Fruit fly (Drosophila melanogaster) whole organism, embryonic: ENCODE measurements around the gene wrd.

Experiments
- Bgb ChIP-seq: fragments of 200-800 bp; sonication (Bioruptor generic); IDR thresholded peaks from 2 replicates; pipeline ENCODE4 v1.3.6; 2022; ENCODE audit warnings: missing biosample characterization, missing genetic modification characterization; ENCODE audit not compliant: partially characterized antibody
- CG10147 ChIP-seq: fragments of 200-800 bp; sonication (Bioruptor generic); optimal IDR thresholded peaks from 2 replicates; lab custom pipeline; 2019; ENCODE audit warnings: missing biosample characterization, mild to moderate bottlenecking, missing genetic modification characterization, moderate library complexity
- CG10431 ChIP-seq: fragments of 200-800 bp; sonication (Bioruptor generic); optimal IDR thresholded peaks from 3 replicates; lab custom pipeline; 2018; ENCODE audit warnings: missing biosample characterization, mild to moderate bottlenecking, missing genetic modification characterization
- CG10959 ChIP-seq: fragments of 200-800 bp; sonication (Bioruptor generic); IDR thresholded peaks from 2 replicates; pipeline ENCODE4 v1.3.6; 2022; ENCODE audit warnings: missing biosample characterization, missing genetic modification characterization
- CG12155 ChIP-seq: fragments of 200-800 bp; sonication (Bioruptor generic); optimal IDR thresholded peaks from 3 replicates; lab custom pipeline; 2016; ENCODE audit warnings: missing biosample characterization, missing genetic modification characterization
- CG12219 ChIP-seq: fragments of 200-800 bp; sonication (Bioruptor generic); optimal IDR thresholded peaks from 3 replicates; lab custom pipeline; 2018; ENCODE audit warnings: missing biosample characterization, mild to moderate bottlenecking, missing genetic modification characterization
- CG14860 ChIP-seq: fragments of 200-800 bp; sonication (Bioruptor generic); IDR thresholded peaks from 3 replicates; pipeline ENCODE4 v1.3.6; 2022; ENCODE audit warnings: missing biosample characterization, missing genetic modification characterization; ENCODE audit not compliant: partially characterized antibody
- CG14965 ChIP-seq: fragments of 200-800 bp; sonication (Bioruptor generic); optimal IDR thresholded peaks from 2 replicates; lab custom pipeline; 2016; ENCODE audit warnings: missing biosample characterization, missing genetic modification characterization, borderline replicate concordance
- CG15479 ChIP-seq: fragments of 200-800 bp; sonication (Bioruptor generic); optimal IDR thresholded peaks from 3 replicates; lab custom pipeline; 2019; ENCODE audit warnings: missing biosample characterization, mild to moderate bottlenecking, missing genetic modification characterization, moderate library complexity
- CG16863 ChIP-seq: fragments of 200-800 bp; sonication (Bioruptor generic); optimal IDR thresholded peaks from 3 replicates; lab custom pipeline; 2016; ENCODE audit warnings: missing biosample characterization, missing genetic modification characterization
- CG31365 ChIP-seq: fragments of 200-800 bp; sonication (Bioruptor generic); optimal IDR thresholded peaks from 2 replicates; lab custom pipeline; 2018; ENCODE audit warnings: missing biosample characterization, mild to moderate bottlenecking, missing genetic modification characterization
- CG3281 ChIP-seq: fragments of 200-800 bp; sonication (Bioruptor generic); optimal IDR thresholded peaks from 3 replicates; lab custom pipeline; 2017; ENCODE audit warnings: missing biosample characterization, mild to moderate bottlenecking, missing genetic modification characterization
- CG33213 ChIP-seq: fragments of 200-800 bp; sonication (Bioruptor generic); optimal IDR thresholded peaks from 3 replicates; lab custom pipeline; 2016; ENCODE audit warnings: missing biosample characterization, missing genetic modification characterization
- CG4730 ChIP-seq: fragments of 200-800 bp; sonication (Bioruptor generic); IDR thresholded peaks from 2 replicates; pipeline ENCODE4 v1.3.6; 2022; ENCODE audit warnings: missing biosample characterization, missing genetic modification characterization
- CG6689 ChIP-seq: fragments of 200-800 bp; sonication (Bioruptor generic); IDR thresholded peaks from 2 replicates; pipeline ENCODE4 v1.3.6; 2022; ENCODE audit warnings: missing biosample characterization, missing genetic modification characterization
- CG7357 ChIP-seq: fragments of 200-800 bp; sonication (Bioruptor generic); IDR thresholded peaks from 3 replicates; pipeline ENCODE4 v1.3.6; 2022; ENCODE audit warnings: missing biosample characterization, missing genetic modification characterization
- CG7372 ChIP-seq: fragments of 200-800 bp; sonication (Bioruptor generic); IDR thresholded peaks from 2 replicates; pipeline ENCODE4 v1.3.6; 2022; ENCODE audit warnings: missing biosample characterization, missing genetic modification characterization
- CG7745 ChIP-seq: fragments of 200-800 bp; sonication (Bioruptor generic); optimal IDR thresholded peaks from 2 replicates; lab custom pipeline; 2018; ENCODE audit warnings: missing biosample characterization, mild to moderate bottlenecking, missing genetic modification characterization, moderate library complexity
- CG7928 ChIP-seq: fragments of 200-800 bp; sonication (Bioruptor generic); optimal IDR thresholded peaks from 2 replicates; lab custom pipeline; 2017; ENCODE audit warnings: missing biosample characterization, mild to moderate bottlenecking, missing genetic modification characterization
- CoRest ChIP-seq: fragments of 200-800 bp; sonication (Bioruptor generic); optimal IDR thresholded peaks from 3 replicates; lab custom pipeline; 2018; ENCODE audit warnings: missing biosample characterization, mild to moderate bottlenecking, missing genetic modification characterization, moderate library complexity
- D19B ChIP-seq: fragments of 200-800 bp; sonication (Bioruptor generic); optimal IDR thresholded peaks from 2 replicates; lab custom pipeline; 2017; ENCODE audit warnings: missing biosample characterization, mild to moderate bottlenecking, missing genetic modification characterization
- HHEX ChIP-seq: fragments of 200-800 bp; sonication (Bioruptor generic); optimal IDR thresholded peaks from 3 replicates; lab custom pipeline; 2017; ENCODE audit warnings: missing biosample characterization, mild to moderate bottlenecking, missing genetic modification characterization, missing genetic modification reagents
- Lpt ChIP-seq: fragments of >200 bp; optimal IDR thresholded peaks from 2 replicates; lab custom pipeline; 2018; ENCODE audit warnings: missing biosample characterization, missing genetic modification characterization
- MTF-1 ChIP-seq: fragments of 200-800 bp; sonication (Bioruptor generic); optimal IDR thresholded peaks from 2 replicates; lab custom pipeline; 2018; ENCODE audit warnings: missing biosample characterization, mild to moderate bottlenecking, missing genetic modification characterization, borderline replicate concordance
- Meics ChIP-seq: fragments of 200-800 bp; sonication (Bioruptor generic); optimal IDR thresholded peaks from 2 replicates; lab custom pipeline; 2017; ENCODE audit warnings: missing biosample characterization, mild to moderate bottlenecking, missing genetic modification characterization
- NFAT ChIP-seq: fragments of 200-800 bp; sonication (Bioruptor generic); IDR thresholded peaks from 2 replicates; pipeline ENCODE4 v1.3.6; 2022; ENCODE audit warnings: missing biosample characterization, missing genetic modification characterization
- Neu2 ChIP-seq: fragments of 200-800 bp; sonication (Bioruptor generic); optimal IDR thresholded peaks from 3 replicates; lab custom pipeline; 2016; ENCODE audit warnings: missing biosample characterization, missing genetic modification characterization, borderline replicate concordance
- PHDP ChIP-seq: fragments of 200-800 bp; sonication (Bioruptor generic); optimal IDR thresholded peaks from 3 replicates; lab custom pipeline; 2018; ENCODE audit warnings: missing biosample characterization, mild to moderate bottlenecking, missing genetic modification characterization, moderate library complexity
- Poxn ChIP-seq: fragments of 200-800 bp; sonication (Bioruptor generic); IDR thresholded peaks from 2 replicates; pipeline ENCODE4 v1.3.6; 2022; ENCODE audit warnings: missing biosample characterization, missing genetic modification characterization
- Rx ChIP-seq: fragments of 200-800 bp; sonication (Bioruptor generic); IDR thresholded peaks from 2 replicates; pipeline ENCODE4 v1.3.6; 2022; ENCODE audit warnings: missing biosample characterization, missing genetic modification characterization
- Sry-δ ChIP-seq: fragments of 200-800 bp; sonication (Bioruptor generic); optimal IDR thresholded peaks from 2 replicates; lab custom pipeline; 2016; ENCODE audit warnings: missing biosample characterization, missing genetic modification characterization
- btn ChIP-seq: fragments of 200-800 bp; sonication (Bioruptor generic); optimal IDR thresholded peaks from 2 replicates; lab custom pipeline; 2016; ENCODE audit warnings: missing biosample characterization, missing genetic modification characterization
- cad ChIP-seq: fragments of >200 bp; optimal IDR thresholded peaks from 2 replicates; lab custom pipeline; 2017; ENCODE audit warnings: missing biosample characterization, missing genetic modification characterization
- cg ChIP-seq: fragments of 200-800 bp; sonication (Bioruptor generic); optimal IDR thresholded peaks from 3 replicates; lab custom pipeline; 2019; ENCODE audit warnings: missing biosample characterization, mild to moderate bottlenecking, missing genetic modification characterization, moderate library complexity
- emc ChIP-seq: fragments of 200-800 bp; sonication (Bioruptor generic); optimal IDR thresholded peaks from 2 replicates; lab custom pipeline; 2016; ENCODE audit warnings: missing biosample characterization, missing genetic modification characterization
- ftz-f1 ChIP-seq: fragments of 200-800 bp; sonication (Bioruptor generic); optimal IDR thresholded peaks from 2 replicates; lab custom pipeline; 2016; ENCODE audit warnings: missing biosample characterization, missing genetic modification characterization
- jing ChIP-seq: fragments of 200-800 bp; sonication (Bioruptor generic); optimal IDR thresholded peaks from 2 replicates; lab custom pipeline; 2018; ENCODE audit warnings: missing biosample characterization, mild to moderate bottlenecking, missing genetic modification characterization
- jumu ChIP-seq: fragments of 200-800 bp; sonication (Bioruptor generic); optimal IDR thresholded peaks from 3 replicates; lab custom pipeline; 2016; ENCODE audit warnings: missing biosample characterization, missing genetic modification characterization
- mld ChIP-seq: fragments of 200-800 bp; sonication (Bioruptor generic); IDR thresholded peaks from 3 replicates; pipeline ENCODE4 v1.3.6; 2022; ENCODE audit warnings: missing biosample characterization, missing genetic modification characterization; ENCODE audit not compliant: partially characterized antibody
- org-1 ChIP-seq: fragments of 200-800 bp; sonication (Bioruptor generic); optimal IDR thresholded peaks from 2 replicates; lab custom pipeline; 2017; ENCODE audit warnings: missing biosample characterization, missing genetic modification characterization
- pb ChIP-seq: fragments of 200-800 bp; sonication (Bioruptor generic); optimal IDR thresholded peaks from 3 replicates; lab custom pipeline; 2016; ENCODE audit warnings: missing biosample characterization, missing genetic modification characterization
- psq ChIP-seq: fragments of 200-800 bp; sonication (Bioruptor generic); optimal IDR thresholded peaks from 2 replicates; lab custom pipeline; 2017; ENCODE audit warnings: missing biosample characterization, missing genetic modification characterization
- pum ChIP-seq: fragments of 200-800 bp; sonication (Bioruptor generic); optimal IDR thresholded peaks from 2 replicates; lab custom pipeline; 2016; ENCODE audit warnings: missing biosample characterization, missing genetic modification characterization
- salm ChIP-seq: fragments of 200-800 bp; sonication (Bioruptor generic); optimal IDR thresholded peaks from 2 replicates; lab custom pipeline; 2018; ENCODE audit warnings: missing biosample characterization, mild to moderate bottlenecking, missing genetic modification characterization
- slp2 ChIP-seq: fragments of 200-800 bp; sonication (Bioruptor generic); optimal IDR thresholded peaks from 2 replicates; lab custom pipeline; 2016; ENCODE audit warnings: missing biosample characterization, missing genetic modification characterization
- unc-4 ChIP-seq: fragments of 200-800 bp; sonication (Bioruptor generic); IDR thresholded peaks from 2 replicates; pipeline ENCODE4 v1.3.6; 2022; ENCODE audit warnings: missing biosample characterization, missing genetic modification characterization; ENCODE audit not compliant: partially characterized antibody
- unpg ChIP-seq: fragments of 200-800 bp; sonication (Bioruptor generic); optimal IDR thresholded peaks from 3 replicates; lab custom pipeline; 2018; ENCODE audit warnings: missing biosample characterization, mild to moderate bottlenecking, missing genetic modification characterization, moderate library complexity
- yki ChIP-seq: fragments of >200 bp; optimal IDR thresholded peaks from 3 replicates; lab custom pipeline; 2018

Gene wrd

dm6 chr3R:18171983-18172967, 4.7 kb downstream of the wrd start (continued):
- peak; percentile 74 for TF ChIP-seq CG33213 (GFP tag; lab: Kevin White, UChicago)
- peak; percentile 46 for TF ChIP-seq Neu2 (GFP tag; lab: Kevin White, UChicago)
- TF ChIP-seq Sry-δ, result peak; percentile 55
- peak; percentile 81 for TF ChIP-seq CG7357
- TF ChIP-seq mld (GFP tag; lab: Robert Waterston, UW), result no peak
- TF ChIP-seq CG10959 (GFP tag; lab: Robert Waterston, UW), result peak; percentile 78
- TF ChIP-seq Bgb (GFP tag; lab: Robert Waterston, UW), result no peak
- TF ChIP-seq slp2, result peak; percentile 90
- peak; percentile 89 for TF ChIP-seq jing
- no peak for TF ChIP-seq Lpt (GFP tag; lab: Kevin White, UChicago)
- peak; percentile 93 for TF ChIP-seq CG10147 (GFP tag; lab: Kevin White, UChicago)
- TF ChIP-seq CG6689, result peak; percentile 92
- peak; percentile 93 for TF ChIP-seq unpg
- peak; percentile 63; the same call in 1 of the 2 replicates for TF ChIP-seq NFAT (GFP tag; lab: Robert Waterston, UW)
- TF ChIP-seq CG12155 (GFP tag; lab: Kevin White, UChicago), result peak; percentile 88
- TF ChIP-seq pum (GFP tag; lab: Kevin White, UChicago), result peak; percentile 91
- TF ChIP-seq CG14860, result no peak
- peak; percentile 84 for TF ChIP-seq jumu
- TF ChIP-seq salm (tag; lab: Kevin White, UChicago), result peak; percentile 91
- TF ChIP-seq org-1 (GFP tag; lab: Kevin White, UChicago), result peak; percentile 94
- TF ChIP-seq CG31365 (tag; lab: Kevin White, UChicago), result peak; percentile 73
- peak; percentile 71 for TF ChIP-seq MTF-1 (GFP tag; lab: Kevin White, UChicago)
- TF ChIP-seq CG14965 (GFP tag; lab: Kevin White, UChicago), result peak; percentile 70
- no peak for TF ChIP-seq unc-4
- peak; percentile 47; the same call in 1 of the 2 replicates for TF ChIP-seq Poxn (GFP tag; lab: Robert Waterston, UW)
- TF ChIP-seq PHDP (tag; lab: Kevin White, UChicago), result peak; percentile 94
- TF ChIP-seq CG7928 (GFP tag; lab: Kevin White, UChicago), result peak; percentile 56
- TF ChIP-seq HHEX (GFP tag; lab: Kevin White, UChicago), result peak; percentile 92
- TF ChIP-seq CG12219, result peak; percentile 96
- TF ChIP-seq CG7372 (GFP tag; lab: Robert Waterston, UW), result peak; percentile 88
- TF ChIP-seq CoRest (tag; lab: Kevin White, UChicago), result peak; percentile 96
- peak; percentile 94 for TF ChIP-seq CG3281 (GFP tag; lab: Kevin White, UChicago)
- peak; percentile 73 for TF ChIP-seq D19B (GFP tag; lab: Kevin White, UChicago)
- peak; percentile 66 for TF ChIP-seq Rx
- TF ChIP-seq cg, result peak; percentile 61
- TF ChIP-seq emc (GFP tag; lab: Kevin White, UChicago), result peak; percentile 61
- peak; percentile 80 for TF ChIP-seq CG4730 (GFP tag; lab: Robert Waterston, UW)
- TF ChIP-seq CG15479 (GFP tag; lab: Kevin White, UChicago), result peak; percentile 45
- TF ChIP-seq cad (GFP tag; lab: Kevin White, UChicago), result no peak
- TF ChIP-seq Meics (GFP tag; lab: Kevin White, UChicago), result peak; percentile 94
- peak; percentile 26 for TF ChIP-seq ftz-f1
- TF ChIP-seq CG10431, result peak; percentile 83
- peak; percentile 64 for TF ChIP-seq pb
- no peak for TF ChIP-seq yki (lab: Kevin White, UChicago)
- TF ChIP-seq psq (GFP tag; lab: Kevin White, UChicago), result peak; percentile 66
- TF ChIP-seq CG16863 (GFP tag; lab: Kevin White, UChicago), result peak; percentile 92
- peak; percentile 74 for TF ChIP-seq btn
- no peak for TF ChIP-seq CG7745 (tag; lab: Kevin White, UChicago)
